Worm (Caenorhabditis elegans) whole organism, L3 larva: ENCODE results near the gene cdc-37.

ENCODE experiments used
- ZK546.5 ChIP-seq: sonication (generic microtip); optimal IDR thresholded peaks from 2 replicates; lab custom pipeline; 2017; ENCODE audit warnings: missing biosample characterization, missing genetic modification characterization
- ama-1 ChIP-seq: fragments of 150-350 bp; optimal IDR thresholded peaks from 2 replicates; lab custom pipeline; 2018
- ceh-28 ChIP-seq: fragments of 150-350 bp; optimal IDR thresholded peaks from 2 replicates; lab custom pipeline; 2014; ENCODE audit warnings: missing biosample characterization, missing genetic modification reagents, missing genetic modification characterization
- ceh-82 ChIP-seq: fragments of 150-350 bp; optimal IDR thresholded peaks from 2 replicates; lab custom pipeline; 2014; ENCODE audit warnings: missing biosample characterization, missing genetic modification characterization
- egl-27 ChIP-seq: sonication (generic microtip); optimal IDR thresholded peaks from 4 replicates; lab custom pipeline; 2017; ENCODE audit warnings: missing biosample characterization, missing genetic modification reagents, missing genetic modification characterization
- elt-1 ChIP-seq: fragments of 150-350 bp; optimal IDR thresholded peaks from 2 replicates; lab custom pipeline; 2014; ENCODE audit warnings: missing biosample characterization, missing genetic modification characterization
- elt-2 ChIP-seq: sonication (generic microtip); optimal IDR thresholded peaks from 2 replicates; lab custom pipeline; 2016; ENCODE audit warnings: missing genetic modification reagents, mild to moderate bottlenecking, missing genetic modification characterization, missing compliant biosample characterization
- elt-3 ChIP-seq, 3 experiments: fragments of 150-350 bp in 1 of 3; sonication (generic microtip) in 2 of 3; optimal IDR thresholded peaks; 2 replicates in 2 of 3; 4 replicates in 1 of 3; lab custom pipeline; 2014 to 2017; ENCODE audit warnings: missing biosample characterization in 3 of 3, missing genetic modification characterization in 3 of 3
- fkh-10 ChIP-seq: sonication (generic microtip); optimal IDR thresholded peaks from 2 replicates; lab custom pipeline; 2017; ENCODE audit warnings: missing biosample characterization, missing genetic modification reagents, missing genetic modification characterization
- fkh-2 ChIP-seq: fragments of 150-350 bp; optimal IDR thresholded peaks from 2 replicates; lab custom pipeline; 2014; ENCODE audit warnings: missing biosample characterization, missing genetic modification reagents, missing genetic modification characterization
- fos-1 ChIP-seq: fragments of 150-350 bp; optimal IDR thresholded peaks from 2 replicates; lab custom pipeline; 2014; ENCODE audit warnings: missing biosample characterization, missing genetic modification characterization
- hmg-11 ChIP-seq: sonication (generic microtip); optimal IDR thresholded peaks from 2 replicates; lab custom pipeline; 2016; ENCODE audit warnings: missing genetic modification characterization, missing compliant biosample characterization
- jun-1 ChIP-seq: fragments of 150-350 bp; optimal IDR thresholded peaks from 2 replicates; lab custom pipeline; 2014; ENCODE audit warnings: missing biosample characterization, missing genetic modification reagents, missing genetic modification characterization
- lin-15B ChIP-seq: fragments of 150-350 bp; optimal IDR thresholded peaks from 2 replicates; lab custom pipeline; 2014; ENCODE audit warnings: missing biosample characterization, missing genetic modification characterization
- mdl-1 ChIP-seq: fragments of 150-350 bp; optimal IDR thresholded peaks from 2 replicates; lab custom pipeline; 2014; ENCODE audit warnings: missing biosample characterization, missing genetic modification characterization
- nfya-1 ChIP-seq: sonication (generic microtip); optimal IDR thresholded peaks from 2 replicates; lab custom pipeline; 2017; ENCODE audit warnings: missing genetic modification characterization, mild to moderate bottlenecking, missing compliant biosample characterization, antibody characterized with exemption, moderate library complexity; ENCODE audit not compliant: insufficient read depth
- nhr-11 ChIP-seq: fragments of 150-350 bp; optimal IDR thresholded peaks from 2 replicates; lab custom pipeline; 2014; ENCODE audit warnings: missing biosample characterization, missing genetic modification characterization
- nhr-237 ChIP-seq: fragments of 150-350 bp; optimal IDR thresholded peaks from 2 replicates; lab custom pipeline; 2014; ENCODE audit warnings: missing biosample characterization, missing genetic modification characterization
- nhr-25 ChIP-seq: sonication (generic microtip); optimal IDR thresholded peaks from 2 replicates; lab custom pipeline; 2017; ENCODE audit warnings: missing biosample characterization, missing genetic modification characterization
- nhr-28 ChIP-seq: fragments of 150-350 bp; optimal IDR thresholded peaks from 2 replicates; lab custom pipeline; 2014; ENCODE audit warnings: missing biosample characterization, missing genetic modification characterization
- nhr-43 ChIP-seq: sonication (generic microtip); optimal IDR thresholded peaks from 2 replicates; lab custom pipeline; 2016; ENCODE audit warnings: mild to moderate bottlenecking, missing genetic modification characterization, missing compliant biosample characterization; ENCODE audit not compliant: poor library complexity, severe bottlenecking
- nhr-67 ChIP-seq: fragments of 150-350 bp; optimal IDR thresholded peaks from 2 replicates; lab custom pipeline; 2014; ENCODE audit warnings: missing biosample characterization, missing genetic modification characterization
- nhr-76 ChIP-seq: fragments of 150-350 bp; sonication (generic microtip); optimal IDR thresholded peaks from 5 replicates; lab custom pipeline; 2014; ENCODE audit warnings: missing biosample characterization, missing genetic modification characterization
- nhr-77 ChIP-seq: fragments of 150-350 bp; optimal IDR thresholded peaks from 2 replicates; lab custom pipeline; 2014; ENCODE audit warnings: missing biosample characterization, missing genetic modification characterization
- pha-4 ChIP-seq: fragments of 150-350 bp; optimal IDR thresholded peaks from 2 replicates; lab custom pipeline; 2014; ENCODE audit warnings: missing biosample characterization, missing genetic modification reagents, missing genetic modification characterization
- pqm-1 ChIP-seq: fragments of 150-350 bp; optimal IDR thresholded peaks from 2 replicates; lab custom pipeline; 2017; ENCODE audit warnings: missing biosample characterization, missing genetic modification characterization, inconsistent platforms
- sea-2 ChIP-seq: fragments of 150-350 bp; sonication (generic microtip); optimal IDR thresholded peaks from 4 replicates; lab custom pipeline; 2014; ENCODE audit warnings: missing biosample characterization, missing genetic modification reagents, missing genetic modification characterization
- skn-1 ChIP-seq: fragments of 150-350 bp; optimal IDR thresholded peaks from 2 replicates; lab custom pipeline; 2014; ENCODE audit warnings: missing biosample characterization, missing genetic modification characterization
- tbx-2 ChIP-seq: sonication (generic microtip); optimal IDR thresholded peaks from 2 replicates; lab custom pipeline; 2016; ENCODE audit warnings: mild to moderate bottlenecking, missing genetic modification characterization, missing compliant biosample characterization
- unc-39 ChIP-seq: sonication (generic microtip); optimal IDR thresholded peaks from 4 replicates; lab custom pipeline; 2017; ENCODE audit warnings: missing biosample characterization, missing genetic modification characterization
- unc-62 ChIP-seq: fragments of 150-350 bp; sonication (generic microtip); optimal IDR thresholded peaks from 4 replicates; lab custom pipeline; 2014; ENCODE audit warnings: missing biosample characterization, missing genetic modification reagents, missing genetic modification characterization
- zag-1 ChIP-seq: fragments of 150-350 bp; optimal IDR thresholded peaks from 2 replicates; lab custom pipeline; 2014; ENCODE audit warnings: missing biosample characterization, missing genetic modification characterization

Gene cdc-37

ce11 chrII:587533-587932 is 7.1 kb upstream of the cdc-37 start, which contains the start of gene fbxb-34:
Gene fbxb-34, plus strand, starts transcription at chrII:587833.
- TF ChIP-seq unc-62 (no peak), sea-2 (GFP tag; lab: Kevin White, UChicago) (no peak), unc-39 (tag; lab: Kevin White, UChicago) (no peak), skn-1 (tag; lab: Kevin White, UChicago) (no peak), ZK546.5 (no peak)

ce11 chrII:584321-584848 is 4.0 kb upstream of the cdc-37 start, which contains the start of the genes W08F4.12 and W08F4.13:
Gene W08F4.12, minus strand, starts transcription at chrII:584421.
Gene W08F4.13, plus strand, starts transcription at chrII:584798.
- no peak for TF ChIP-seq elt-1
- TF ChIP-seq nhr-28 (tag; lab: Kevin White, UChicago) = no peak
- no peak for TF ChIP-seq zag-1 (tag; lab: Kevin White, UChicago)
- no peak for TF ChIP-seq elt-2 (tag; lab: Kevin White, UChicago)
- no peak for TF ChIP-seq ama-1 (lab: Kevin White, UChicago)
- TF ChIP-seq nhr-67 = no peak
- TF ChIP-seq unc-62 = no peak
- no peak for TF ChIP-seq nhr-25 (tag; lab: Kevin White, UChicago)
- TF ChIP-seq nfya-1 (tag; lab: Kevin White, UChicago) = no peak

- TF ChIP-seq mdl-1 (tag; lab: Kevin White, UChicago) (no peak), ceh-28 (no peak), pqm-1 (no peak), nhr-11 (tag; lab: Kevin White, UChicago) (no peak), nhr-76 (tag; lab: Kevin White, UChicago) (no peak), lin-15B (tag; lab: Kevin White, UChicago) (no peak), nhr-43 (tag; lab: Kevin White, UChicago) (no peak), tbx-2 (tag; lab: Kevin White, UChicago) (no peak), sea-2 (GFP tag; lab: Kevin White, UChicago) (no peak), ama-1 (lab: Kevin White, UChicago) (no peak)
Observed at ce11 chrII:582649-583048, 2.3 kb upstream of the cdc-37 start, which contains the start of gene fbxb-14. Gene fbxb-14, minus strand, starts transcription at chrII:582749.

ce11 chrII:581983-582382 is 1.6 kb upstream of the cdc-37 start:
- TF ChIP-seq fkh-2 (tag; lab: Kevin White, UChicago) = no peak
- TF ChIP-seq hmg-11 (tag; lab: Kevin White, UChicago) = no peak
- no peak for TF ChIP-seq nhr-237 (tag; lab: Kevin White, UChicago)
- TF ChIP-seq fkh-10 (GFP tag; lab: Kevin White, UChicago) = no peak
- TF ChIP-seq fos-1 (tag; lab: Kevin White, UChicago) = no peak
- no peak for TF ChIP-seq nhr-77 (tag; lab: Kevin White, UChicago)
- no peak for TF ChIP-seq nhr-11 (tag; lab: Kevin White, UChicago)
- TF ChIP-seq elt-3 (tag; optimal IDR thresholded peaks at IDR 0.05; lab: Kevin White, UChicago) = no peak
- TF ChIP-seq pha-4 (tag; lab: Kevin White, UChicago) = no peak

ce11 chrII:578803-579202 is 1.6 kb downstream of the cdc-37 start:
- TF ChIP-seq pqm-1 (no peak), jun-1 (tag; lab: Kevin White, UChicago) (no peak), egl-27 (tag; lab: Kevin White, UChicago) (no peak)

ce11 chrII:577632-578031 is 2.8 kb downstream of the cdc-37 start, which contains the start of gene W08F4.7:
Gene W08F4.7, minus strand, starts transcription at chrII:577732.
- TF ChIP-seq nhr-28 (tag; lab: Kevin White, UChicago) (no peak), ceh-82 (tag; lab: Kevin White, UChicago) (no peak), elt-1 (no peak)
